Worm (Caenorhabditis elegans) whole organism, L3 larva: Measurements from ENCODE around the gene C15H9.9.
A peak's percentile ranks its signal among the peaks of the same experiment; 100 is the strongest.

ENCODE experiments used
- daf-12 ChIP-seq: fragments of 150-350 bp; optimal IDR thresholded peaks from 2 replicates; lab custom pipeline; 2014; ENCODE audit warnings: missing biosample characterization, missing genetic modification reagents, missing genetic modification characterization
- egl-27 ChIP-seq: sonication (generic microtip); optimal IDR thresholded peaks from 4 replicates; lab custom pipeline; 2017; ENCODE audit warnings: missing biosample characterization, missing genetic modification reagents, missing genetic modification characterization
- hmg-11 ChIP-seq: sonication (generic microtip); optimal IDR thresholded peaks from 2 replicates; lab custom pipeline; 2016; ENCODE audit warnings: missing genetic modification characterization, missing compliant biosample characterization
- nhr-12 ChIP-seq: fragments of 150-350 bp; optimal IDR thresholded peaks from 2 replicates; lab custom pipeline; 2014; ENCODE audit warnings: missing biosample characterization, missing genetic modification characterization
- pqm-1 ChIP-seq: fragments of 150-350 bp; optimal IDR thresholded peaks from 2 replicates; lab custom pipeline; 2017; ENCODE audit warnings: missing biosample characterization, missing genetic modification characterization, inconsistent platforms
- ztf-4 ChIP-seq: fragments of 150-350 bp; optimal IDR thresholded peaks from 2 replicates; lab custom pipeline; 2014; ENCODE audit warnings: missing biosample characterization, missing genetic modification characterization

DNA sequence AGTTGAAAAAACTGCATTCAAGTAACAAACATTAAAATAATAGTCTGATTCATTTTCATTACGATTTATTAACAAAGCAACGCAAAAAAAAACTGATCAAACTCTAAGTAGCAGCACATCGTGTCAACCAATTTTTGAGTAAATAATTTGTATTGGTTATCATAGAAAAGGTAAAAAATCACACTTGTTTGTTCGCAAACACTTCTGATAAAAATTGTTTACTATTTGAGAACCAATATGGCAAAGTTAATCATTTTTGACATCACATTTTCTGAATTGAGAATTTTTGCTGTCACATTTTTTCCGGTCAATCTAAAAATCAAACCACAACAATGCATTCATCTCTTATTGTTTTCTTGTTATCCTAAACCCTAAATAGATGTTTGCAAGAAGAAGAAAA is 6.8 kb downstream of the C15H9.9 start:
- TF ChIP-seq nhr-12 (no peak), hmg-11 (tag; lab: Kevin White, UChicago) (no peak), ztf-4 (no peak), egl-27 (tag; lab: Kevin White, UChicago) (no peak), pqm-1 (tag; lab: Kevin White, UChicago) (peak; percentile 15), daf-12 (tag; lab: Kevin White, UChicago) (no peak)
